Worm (Caenorhabditis elegans): ENCODE data around the gene glb-19.

DNA sequence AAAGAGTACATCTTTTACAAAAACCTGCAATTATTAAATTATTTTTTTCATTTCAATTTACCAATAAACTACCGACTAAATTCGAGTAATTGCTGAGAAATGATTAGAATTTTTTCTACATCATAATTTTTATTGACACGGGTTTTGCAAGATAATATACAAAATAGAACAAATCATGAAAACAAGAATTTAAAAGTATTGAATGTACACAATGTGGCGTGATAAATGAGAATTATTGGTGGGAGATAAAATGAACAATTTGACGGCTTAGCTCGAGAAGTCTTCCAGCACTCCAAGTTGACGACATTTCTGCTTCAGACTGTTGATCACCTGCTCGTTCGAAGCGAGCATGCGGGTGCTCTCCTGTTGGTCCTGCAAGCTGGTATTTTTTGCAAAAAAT is 41.3 kb upstream of the glb-19 start, which contains the start of gene R102.4:
- TF ChIP-seq unc-62 (GFP tag; optimal IDR thresholded peaks at IDR 0.05), result no peak
- no peak for TF ChIP-seq snpc-4 (tag; optimal IDR thresholded peaks at IDR 0.05)
- no peak for TF ChIP-seq ztf-4 (tag; optimal IDR thresholded peaks at IDR 0.05)
- no peak for TF ChIP-seq elt-2 (tag; optimal IDR thresholded peaks at IDR 0.05)
- TF ChIP-seq ama-1 (optimal IDR thresholded peaks at IDR 0.05), result no peak
- TF ChIP-seq daf-12 (tag; optimal IDR thresholded peaks at IDR 0.05), result no peak
- TF ChIP-seq ceh-28 (tag; optimal IDR thresholded peaks at IDR 0.05), result no peak
- no peak for TF ChIP-seq elt-1 (tag; optimal IDR thresholded peaks at IDR 0.05)
- no peak for TF ChIP-seq ztf-11 (tag; optimal IDR thresholded peaks at IDR 0.05)
- no peak for TF ChIP-seq nhr-11 (tag; optimal IDR thresholded peaks at IDR 0.05)
- no peak for TF ChIP-seq nhr-77 (tag; optimal IDR thresholded peaks at IDR 0.05)

All from whole organism, L3 larva.